1 fruit fly cellular context compared by ENCODE assay signal in genomic region chr3R:14739088-14739487, dm6.
TF ChIP-seq lines count a peak whose summit lies in the region.

No protein-coding gene starts in this region.

TF ChIP-seq in whole organism, embryonic, 481 proteins besides CTCF, POLR2A, EP300 and RAD21 (continued from another document and continues in another):
- peak in 1 of 2 experiments; percentile 61 for TF ChIP-seq crp (GFP tag; optimal IDR thresholded peaks at IDR 0.05; lab: Kevin White, UChicago)
- TF ChIP-seq wor (GFP tag; IDR thresholded peaks at IDR 0.05; lab: Robert Waterston, UW) = no peak
- no peak for TF ChIP-seq CG9876 (GFP tag; optimal IDR thresholded peaks at IDR 0.05; lab: Kevin White, UChicago)
- TF ChIP-seq Sin3A (optimal IDR thresholded peaks at IDR 0.05; lab: Kevin White, UChicago) = no peak
- TF ChIP-seq sim (GFP tag; IDR thresholded peaks at IDR 0.05; lab: Robert Waterston, UW) = 0 out of 2 replicates have a peak, but pooled peaks have one; percentile 12
- peak; percentile 54; the same call in 1 of the 2 replicates for TF ChIP-seq CG13287 (GFP tag; IDR thresholded peaks at IDR 0.05; lab: Robert Waterston, UW; ENCODE audit: partially characterized antibody)
- TF ChIP-seq CG32532 (GFP tag; IDR thresholded peaks at IDR 0.05; lab: Robert Waterston, UW) = peak; percentile 49
- TF ChIP-seq bowl (GFP tag; IDR thresholded peaks at IDR 0.05; lab: Robert Waterston, UW) = no peak
- no peak for TF ChIP-seq Sry-β (GFP tag; optimal IDR thresholded peaks at IDR 0.05; lab: Kevin White, UChicago)
- TF ChIP-seq E2f1 (GFP tag; IDR thresholded peaks at IDR 0.05; lab: Robert Waterston, UW) = no peak
- no peak for TF ChIP-seq CG17328 (GFP tag; IDR thresholded peaks at IDR 0.05; lab: Robert Waterston, UW)
- TF ChIP-seq hb (GFP tag; IDR thresholded peaks at IDR 0.05; lab: Robert Waterston, UW; ENCODE audit: partially characterized antibody) = no peak
- peak; percentile 24 for TF ChIP-seq CG13296 (GFP tag; optimal IDR thresholded peaks at IDR 0.05; lab: Kevin White, UChicago)
- peak; percentile 70 for TF ChIP-seq exex (tag; optimal IDR thresholded peaks at IDR 0.05; lab: Kevin White, UChicago)
- peak; percentile 17 for TF ChIP-seq CG2712 (tag; optimal IDR thresholded peaks at IDR 0.05; lab: Kevin White, UChicago)
- TF ChIP-seq nau (GFP tag; optimal IDR thresholded peaks at IDR 0.05; lab: Kevin White, UChicago) = peak; percentile 23
- TF ChIP-seq CG10321 (GFP tag; IDR thresholded peaks at IDR 0.05; lab: Robert Waterston, UW) = peak; percentile 98
- peak; percentile 2 for TF ChIP-seq grau (tag; optimal IDR thresholded peaks at IDR 0.05; lab: Kevin White, UChicago)
- TF ChIP-seq lola (GFP tag; optimal IDR thresholded peaks at IDR 0.05; lab: Kevin White, UChicago) = no peak
- peak; percentile 41 for TF ChIP-seq Hmr (GFP tag; optimal IDR thresholded peaks at IDR 0.05; lab: Kevin White, UChicago)
- peak; percentile 3 for TF ChIP-seq Dip3 (GFP tag; optimal IDR thresholded peaks at IDR 0.05; lab: Kevin White, UChicago)
- no peak for TF ChIP-seq CG1647 (GFP tag; optimal IDR thresholded peaks at IDR 0.05; lab: Kevin White, UChicago)
- peak; percentile 27; the same call in 1 of the 4 replicates for TF ChIP-seq Dll (GFP tag; IDR thresholded peaks at IDR 0.05; lab: Robert Waterston, UW; ENCODE audit: partially characterized antibody)
- TF ChIP-seq HmgZ (tag; optimal IDR thresholded peaks at IDR 0.05; lab: Kevin White, UChicago) = peak; percentile 56
- peak; percentile 16; the same call in 1 of the 2 replicates for TF ChIP-seq lmd (GFP tag; IDR thresholded peaks at IDR 0.05; lab: Robert Waterston, UW)
- peak; percentile 25 for TF ChIP-seq trem (tag; optimal IDR thresholded peaks at IDR 0.05; lab: Kevin White, UChicago)
- peak; percentile 84 for TF ChIP-seq Med (GFP tag; lab: Kevin White, UChicago)
- peak; percentile 82; the same call in 2 of the 3 replicates for TF ChIP-seq CG2199 (GFP tag; IDR thresholded peaks at IDR 0.05; lab: Robert Waterston, UW)
- peak; percentile 33 for TF ChIP-seq gcm (GFP tag; optimal IDR thresholded peaks at IDR 0.05; lab: Kevin White, UChicago)
- TF ChIP-seq run (tag; optimal IDR thresholded peaks at IDR 0.05; lab: Kevin White, UChicago) = no peak
- TF ChIP-seq slbo (GFP tag; IDR thresholded peaks at IDR 0.05; lab: Robert Waterston, UW) = peak; percentile 42
- peak; percentile 77 for TF ChIP-seq HLHmδ (GFP tag; optimal IDR thresholded peaks at IDR 0.05; lab: Kevin White, UChicago)
- TF ChIP-seq CG7987 (GFP tag; optimal IDR thresholded peaks at IDR 0.05; lab: Kevin White, UChicago) = peak; percentile 62
- TF ChIP-seq CG11093 (GFP tag; IDR thresholded peaks at IDR 0.05; lab: Robert Waterston, UW) = no peak
- TF ChIP-seq prd (optimal IDR thresholded peaks at IDR 0.05; lab: Kevin White, UChicago) = no peak
- TF ChIP-seq prd (GFP tag; IDR thresholded peaks at IDR 0.05; lab: Robert Waterston, UW) = peak; percentile 37; the same call in 2 of the 3 replicates
- TF ChIP-seq rib (GFP tag; IDR thresholded peaks at IDR 0.05; lab: Robert Waterston, UW) = peak; percentile 83; the same call in 1 of the 2 replicates
- peak; percentile 63 for TF ChIP-seq sna (GFP tag; IDR thresholded peaks at IDR 0.05; lab: Robert Waterston, UW; ENCODE audit: partially characterized antibody)
- TF ChIP-seq Drgx (GFP tag; IDR thresholded peaks at IDR 0.05; lab: Robert Waterston, UW) = peak; percentile 62
- TF ChIP-seq CG6689 (GFP tag; IDR thresholded peaks at IDR 0.05; lab: Robert Waterston, UW) = peak; percentile 29; the same call in 1 of the 2 replicates
- peak; percentile 99 for TF ChIP-seq abd-A (tag; optimal IDR thresholded peaks at IDR 0.05; lab: Kevin White, UChicago)
- TF ChIP-seq CG10267 (tag; optimal IDR thresholded peaks at IDR 0.05; lab: Kevin White, UChicago) = peak; percentile 78
- peak; percentile 54 for TF ChIP-seq Atf6 (GFP tag; IDR thresholded peaks at IDR 0.05; lab: Robert Waterston, UW)
- TF ChIP-seq CG3838 (GFP tag; optimal IDR thresholded peaks at IDR 0.05; lab: Kevin White, UChicago) = no peak
- no peak; the same call in 1 of the 3 replicates for TF ChIP-seq HLH4C (GFP tag; IDR thresholded peaks at IDR 0.05; lab: Robert Waterston, UW; ENCODE audit: partially characterized antibody)
- peak; percentile 8 for TF ChIP-seq CG3281 (GFP tag; optimal IDR thresholded peaks at IDR 0.05; lab: Kevin White, UChicago)
- TF ChIP-seq kni (GFP tag; optimal IDR thresholded peaks at IDR 0.05; lab: Kevin White, UChicago) = peak; percentile 32
- TF ChIP-seq CG34224 (GFP tag; IDR thresholded peaks at IDR 0.05; lab: Robert Waterston, UW; ENCODE audit: partially characterized antibody) = no peak
- TF ChIP-seq CG8089 (GFP tag; optimal IDR thresholded peaks at IDR 0.05; lab: Kevin White, UChicago) = no peak
- TF ChIP-seq Adf1 (GFP tag; IDR thresholded peaks at IDR 0.05; lab: Robert Waterston, UW) = peak; percentile 94
- peak; percentile 96 for TF ChIP-seq CG10543 (GFP tag; optimal IDR thresholded peaks at IDR 0.05; lab: Kevin White, UChicago)
- peak; percentile 16 for TF ChIP-seq MESR4 (GFP tag; optimal IDR thresholded peaks at IDR 0.05; lab: Kevin White, UChicago)
- TF ChIP-seq Max (GFP tag; optimal IDR thresholded peaks at IDR 0.05; lab: Kevin White, UChicago) = no peak
- no peak for TF ChIP-seq H15 (GFP tag; IDR thresholded peaks at IDR 0.05; lab: Robert Waterston, UW)
- TF ChIP-seq Optix (GFP tag; IDR thresholded peaks at IDR 0.05; lab: Robert Waterston, UW) = 0 out of 3 replicates have a peak, but pooled peaks have one; percentile 25
- no peak for TF ChIP-seq Sox102F (GFP tag; optimal IDR thresholded peaks at IDR 0.05; lab: Kevin White, UChicago)
- peak; percentile 1 for TF ChIP-seq CG17829 (tag; optimal IDR thresholded peaks at IDR 0.05; lab: Kevin White, UChicago)
- TF ChIP-seq CG13624 (GFP tag; optimal IDR thresholded peaks at IDR 0.05; lab: Kevin White, UChicago) = no peak
- TF ChIP-seq CG6175 (GFP tag; IDR thresholded peaks at IDR 0.05; lab: Robert Waterston, UW) = peak; percentile 36; the same call in 1 of the 3 replicates
- TF ChIP-seq chm (GFP tag; IDR thresholded peaks at IDR 0.05; lab: Robert Waterston, UW) = peak; percentile 62
- no peak for TF ChIP-seq fu2 (GFP tag; optimal IDR thresholded peaks at IDR 0.05; lab: Kevin White, UChicago)
- TF ChIP-seq ci (GFP tag; IDR thresholded peaks at IDR 0.05; lab: Robert Waterston, UW) = peak; percentile 78
- TF ChIP-seq CG12769 (tag; optimal IDR thresholded peaks at IDR 0.05; lab: Kevin White, UChicago) = peak; percentile 57
- no peak for TF ChIP-seq CG1024 (GFP tag; IDR thresholded peaks at IDR 0.05; lab: Robert Waterston, UW)
- TF ChIP-seq CG7786 (GFP tag; optimal IDR thresholded peaks at IDR 0.05; lab: Kevin White, UChicago) = no peak
- no peak for TF ChIP-seq CG15696 (tag; optimal IDR thresholded peaks at IDR 0.05; lab: Kevin White, UChicago)
- TF ChIP-seq NFAT (GFP tag; IDR thresholded peaks at IDR 0.05; lab: Robert Waterston, UW) = peak; percentile 68
- TF ChIP-seq CG14965 (GFP tag; optimal IDR thresholded peaks at IDR 0.05; lab: Kevin White, UChicago; ENCODE audit: borderline replicate concordance) = no peak
- TF ChIP-seq chn (GFP tag; optimal IDR thresholded peaks at IDR 0.05; lab: Kevin White, UChicago) = peak; percentile 51
- TF ChIP-seq CG8924 (tag; optimal IDR thresholded peaks at IDR 0.05; lab: Kevin White, UChicago) = peak; percentile 34
- TF ChIP-seq Ptx1 (GFP tag; IDR thresholded peaks at IDR 0.05; lab: Robert Waterston, UW) = peak; percentile 17; the same call in 1 of the 2 replicates
- peak; percentile 36 for TF ChIP-seq Nf-YB (GFP tag; optimal IDR thresholded peaks at IDR 0.05; lab: Kevin White, UChicago)
- TF ChIP-seq CG17912 (GFP tag; optimal IDR thresholded peaks at IDR 0.05; lab: Kevin White, UChicago) = peak; percentile 82
- peak; percentile 42 for TF ChIP-seq CG15479 (GFP tag; optimal IDR thresholded peaks at IDR 0.05; lab: Kevin White, UChicago)
- TF ChIP-seq CG16863 (GFP tag; optimal IDR thresholded peaks at IDR 0.05; lab: Kevin White, UChicago) = no peak
- TF ChIP-seq Side (GFP tag; optimal IDR thresholded peaks at IDR 0.05; lab: Kevin White, UChicago) = peak; percentile 37
- peak; percentile 47 for TF ChIP-seq schlank (tag; optimal IDR thresholded peaks at IDR 0.05; lab: Kevin White, UChicago)
- no peak for TF ChIP-seq dmrt11E (tag; optimal IDR thresholded peaks at IDR 0.05; lab: Kevin White, UChicago)
- TF ChIP-seq CG12071 (GFP tag; optimal IDR thresholded peaks at IDR 0.05; lab: Kevin White, UChicago) = peak; percentile 58
- peak; percentile 75 for TF ChIP-seq YL-1 (GFP tag; optimal IDR thresholded peaks at IDR 0.05; lab: Kevin White, UChicago)
- peak; percentile 47 for TF ChIP-seq Rfx (GFP tag; IDR thresholded peaks at IDR 0.05; lab: Robert Waterston, UW)
- TF ChIP-seq tap (tag; optimal IDR thresholded peaks at IDR 0.05; lab: Kevin White, UChicago) = peak; percentile 18
- TF ChIP-seq HHEX (GFP tag; optimal IDR thresholded peaks at IDR 0.05; lab: Kevin White, UChicago) = no peak
- peak in 1 of 3 experiments; percentile 19 for TF ChIP-seq Stat92E (GFP tag; optimal IDR thresholded peaks at IDR 0.05; lab: Kevin White, UChicago)
- TF ChIP-seq D19B (GFP tag; optimal IDR thresholded peaks at IDR 0.05; lab: Kevin White, UChicago) = no peak
- no peak for TF ChIP-seq CG4360 (GFP tag; IDR thresholded peaks at IDR 0.05; lab: Robert Waterston, UW)
- no peak for TF ChIP-seq Hand (GFP tag; optimal IDR thresholded peaks at IDR 0.05; lab: Kevin White, UChicago)
- peak; percentile 95 for TF ChIP-seq ftz-f1 (GFP tag; optimal IDR thresholded peaks at IDR 0.05; lab: Kevin White, UChicago)
- TF ChIP-seq CG8478 (optimal IDR thresholded peaks at IDR 0.05; lab: Kevin White, UChicago) = peak; percentile 82
- TF ChIP-seq Pdp1 (GFP tag; optimal IDR thresholded peaks at IDR 0.05; lab: Kevin White, UChicago) = no peak
- TF ChIP-seq esg (GFP tag; conservative IDR thresholded peaks at IDR 0.05; lab: Robert Waterston, UW) = no peak
- TF ChIP-seq wek (GFP tag; optimal IDR thresholded peaks at IDR 0.05; lab: Kevin White, UChicago) = peak; percentile 16
- TF ChIP-seq slou (GFP tag; optimal IDR thresholded peaks at IDR 0.05; lab: Kevin White, UChicago) = no peak
- no peak for TF ChIP-seq Mes4 (GFP tag; optimal IDR thresholded peaks at IDR 0.05; lab: Kevin White, UChicago)
- TF ChIP-seq lbe (GFP tag; optimal IDR thresholded peaks at IDR 0.05; lab: Kevin White, UChicago) = peak; percentile 46
- no peak for TF ChIP-seq CG10462 (GFP tag; optimal IDR thresholded peaks at IDR 0.05; lab: Kevin White, UChicago)
- no peak for TF ChIP-seq pita (GFP tag; optimal IDR thresholded peaks at IDR 0.05; lab: Kevin White, UChicago)
- peak; percentile 16 for TF ChIP-seq zf30C (GFP tag; optimal IDR thresholded peaks at IDR 0.05; lab: Kevin White, UChicago)
- TF ChIP-seq CG11695 (GFP tag; IDR thresholded peaks at IDR 0.05; lab: Robert Waterston, UW) = 0 out of 3 replicates have a peak, but pooled peaks have one; percentile 26
- peak; percentile 74 for TF ChIP-seq CG16779 (GFP tag; IDR thresholded peaks at IDR 0.05; lab: Robert Waterston, UW)
- TF ChIP-seq nom (GFP tag; optimal IDR thresholded peaks at IDR 0.05; lab: Kevin White, UChicago) = peak; percentile 63
- no peak for TF ChIP-seq CG8290 (GFP tag; optimal IDR thresholded peaks at IDR 0.05; lab: Kevin White, UChicago)
- peak in 1 of 2 experiments; percentile 87 for TF ChIP-seq CG8290 (tag; optimal IDR thresholded peaks at IDR 0.05; lab: Kevin White, UChicago)
- TF ChIP-seq Ada2b (GFP tag; IDR thresholded peaks at IDR 0.05; lab: Robert Waterston, UW) = 0 out of 2 replicates have a peak, but pooled peaks have one; percentile 37
- TF ChIP-seq CG18599 (GFP tag; optimal IDR thresholded peaks at IDR 0.05; lab: Kevin White, UChicago) = peak; percentile 64
- peak; percentile 62 for TF ChIP-seq crol (GFP tag; IDR thresholded peaks at IDR 0.05; lab: Robert Waterston, UW)
- TF ChIP-seq Bgb (GFP tag; IDR thresholded peaks at IDR 0.05; lab: Robert Waterston, UW; ENCODE audit: partially characterized antibody) = peak; percentile 32; the same call in 1 of the 2 replicates
- peak; percentile 77; the same call in 2 of the 3 replicates for TF ChIP-seq Dbx (GFP tag; IDR thresholded peaks at IDR 0.05; lab: Robert Waterston, UW)
- TF ChIP-seq NfI (GFP tag; optimal IDR thresholded peaks at IDR 0.05; lab: Kevin White, UChicago) = peak; percentile 20
- peak; percentile 16 for TF ChIP-seq CG1603 (tag; optimal IDR thresholded peaks at IDR 0.05; lab: Kevin White, UChicago)
- peak; percentile 89 for TF ChIP-seq Nf-YC (tag; optimal IDR thresholded peaks at IDR 0.05; lab: Kevin White, UChicago)
- peak; percentile 20 for TF ChIP-seq pho (GFP tag; optimal IDR thresholded peaks at IDR 0.05; lab: Kevin White, UChicago)
- TF ChIP-seq CG15601 (tag; optimal IDR thresholded peaks at IDR 0.05; lab: Kevin White, UChicago) = peak; percentile 1
- peak; percentile 99 for TF ChIP-seq CG7745 (tag; optimal IDR thresholded peaks at IDR 0.05; lab: Kevin White, UChicago)
- peak; percentile 26 for TF ChIP-seq zfh2 (GFP tag; optimal IDR thresholded peaks at IDR 0.05; lab: Kevin White, UChicago)
- peak; percentile 34 for TF ChIP-seq sisA (GFP tag; IDR thresholded peaks at IDR 0.05; lab: Robert Waterston, UW)
- TF ChIP-seq phol (tag; optimal IDR thresholded peaks at IDR 0.05; lab: Kevin White, UChicago) = peak; percentile 27
- peak; percentile 35 for TF ChIP-seq Fer1 (GFP tag; optimal IDR thresholded peaks at IDR 0.05; lab: Kevin White, UChicago)
- no peak for TF ChIP-seq Oli (tag; optimal IDR thresholded peaks at IDR 0.05; lab: Kevin White, UChicago)
- TF ChIP-seq btn (GFP tag; optimal IDR thresholded peaks at IDR 0.05; lab: Kevin White, UChicago) = no peak
- no peak for TF ChIP-seq zen (tag; optimal IDR thresholded peaks at IDR 0.05; lab: Kevin White, UChicago)
- no peak for TF ChIP-seq CG9215 (GFP tag; IDR thresholded peaks at IDR 0.05; lab: Robert Waterston, UW)
- peak; percentile 66 for TF ChIP-seq CG3847 (GFP tag; IDR thresholded peaks at IDR 0.05; lab: Robert Waterston, UW)
- peak; percentile 33; the same call in 1 of the 2 replicates for TF ChIP-seq GATAe (GFP tag; conservative IDR thresholded peaks at IDR 0.05; lab: Robert Waterston, UW)
- no peak for TF ChIP-seq CG6683 (GFP tag; optimal IDR thresholded peaks at IDR 0.05; lab: Kevin White, UChicago)
- no peak for TF ChIP-seq gsb-n (tag; optimal IDR thresholded peaks at IDR 0.05; lab: Kevin White, UChicago)
- peak; percentile 57 for TF ChIP-seq pzg (GFP tag; optimal IDR thresholded peaks at IDR 0.05; lab: Kevin White, UChicago)
- no peak for TF ChIP-seq ac (GFP tag; optimal IDR thresholded peaks at IDR 0.05; lab: Kevin White, UChicago)
- TF ChIP-seq al (GFP tag; IDR thresholded peaks at IDR 0.05; lab: Robert Waterston, UW) = no peak
- no peak for TF ChIP-seq Oaz (GFP tag; IDR thresholded peaks at IDR 0.05; lab: Robert Waterston, UW)
